Worm (Caenorhabditis elegans) whole organism, midembryonic: Measurements from ENCODE around the gene mcat-1.
A peak's percentile ranks its signal among the peaks of the same experiment; 100 is the strongest.

Source experiments
- T22C8.4 ChIP-seq: fragments of 200-800 bp; sonication (Bioruptor generic); IDR thresholded peaks from 2 replicates; pipeline ENCODE4 v1.3.6; 2022; ENCODE audit warnings: missing genetic modification characterization, missing compliant biosample characterization
- cog-1 ChIP-seq: sonication (generic microtip); optimal IDR thresholded peaks from 2 replicates; lab custom pipeline; 2016; ENCODE audit warnings: missing genetic modification characterization, missing compliant biosample characterization
- flt-1 ChIP-seq: fragments of 200-800 bp; sonication (Bioruptor generic); IDR thresholded peaks from 2 replicates; pipeline ENCODE4 v1.3.6; 2022; ENCODE audit warnings: missing genetic modification characterization, missing compliant biosample characterization
- klf-2 ChIP-seq: fragments of 200-800 bp; sonication (Bioruptor generic); conservative IDR thresholded peaks from 2 replicates; pipeline ENCODE4 v1.3.6; 2022; ENCODE audit warnings: missing genetic modification reagents, missing genetic modification characterization, missing compliant biosample characterization
- med-1 ChIP-seq: sonication (generic microtip); optimal IDR thresholded peaks from 2 replicates; lab custom pipeline; 2017; ENCODE audit warnings: missing genetic modification characterization, mild to moderate bottlenecking, missing compliant biosample characterization, antibody characterized with exemption, missing genetic modification reagents; ENCODE audit not compliant: insufficient read depth
- ref-1 ChIP-seq: fragments of 200-800 bp; sonication (Bioruptor generic); conservative IDR thresholded peaks from 2 replicates; pipeline ENCODE4 v1.3.6; 2022; ENCODE audit warnings: missing genetic modification reagents, missing genetic modification characterization, missing compliant biosample characterization
- tab-1 ChIP-seq: fragments of 200-800 bp; sonication (Bioruptor generic); IDR thresholded peaks from 2 replicates; pipeline ENCODE4 v1.3.6; 2022; ENCODE audit warnings: missing genetic modification characterization, missing compliant biosample characterization
- ztf-23 ChIP-seq: fragments of 200-800 bp; sonication (Bioruptor generic); IDR thresholded peaks from 2 replicates; pipeline ENCODE4 v1.3.6; 2022; ENCODE audit warnings: missing genetic modification reagents, missing genetic modification characterization, missing compliant biosample characterization
- ztf-29 ChIP-seq: fragments of 200-800 bp; sonication (Bioruptor generic); IDR thresholded peaks from 2 replicates; pipeline ENCODE4 v1.3.6; 2022; ENCODE audit warnings: missing genetic modification reagents, missing genetic modification characterization, missing compliant biosample characterization

Gene mcat-1

DNA sequence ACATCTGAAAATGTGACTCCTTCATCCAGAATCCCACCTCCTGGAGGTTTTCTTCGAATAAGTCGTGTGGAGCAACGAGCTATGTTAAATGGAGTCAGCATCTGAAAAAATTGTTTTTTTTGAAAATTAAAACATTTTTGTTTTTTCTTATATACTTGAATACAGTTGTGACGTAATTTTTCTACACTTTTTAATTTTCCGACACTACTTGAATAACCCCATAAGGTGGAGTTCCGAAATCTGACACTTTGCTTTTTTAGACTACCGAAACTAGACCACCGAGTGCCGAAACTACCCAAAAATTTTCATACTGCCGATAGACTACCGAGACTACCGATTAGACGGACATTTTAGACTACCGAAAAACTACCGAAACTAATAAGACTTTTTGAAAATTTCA lies at the start of gene mcat-1:
Gene mcat-1 (minus strand): TSS at position 101 of the 400 bp plus-strand sequence.
- TF ChIP-seq klf-2 = no peak
- TF ChIP-seq ztf-29 (GFP tag; lab: Robert Waterston, UW) = no peak
- no peak for TF ChIP-seq ref-1 (GFP tag; lab: Robert Waterston, UW)
- TF ChIP-seq T22C8.4 (GFP tag; lab: Robert Waterston, UW) = no peak
- no peak for TF ChIP-seq flt-1 (GFP tag; lab: Robert Waterston, UW)
- TF ChIP-seq med-1 (GFP tag; lab: Kevin White, UChicago) = no peak
- TF ChIP-seq cog-1 = no peak
- TF ChIP-seq ztf-23 = no peak
- no peak for TF ChIP-seq tab-1

ce11 chrII:135166-135565 lies 43.8 kb upstream of the mcat-1 start, which contains the start of gene K10B4.1:
Gene K10B4.1 (plus strand): TSS chrII:135466.
- no peak for TF ChIP-seq klf-2
- TF ChIP-seq ztf-23 = no peak
- TF ChIP-seq cog-1 = no peak
- TF ChIP-seq tab-1 = no peak
- no peak for TF ChIP-seq med-1 (GFP tag; lab: Kevin White, UChicago)
- no peak for TF ChIP-seq flt-1 (GFP tag; lab: Robert Waterston, UW)
- no peak for TF ChIP-seq T22C8.4 (GFP tag; lab: Robert Waterston, UW)
- TF ChIP-seq ref-1 (GFP tag; lab: Robert Waterston, UW) = no peak
- no peak for TF ChIP-seq ztf-29 (GFP tag; lab: Robert Waterston, UW)

- TF ChIP-seq ref-1 (GFP tag; lab: Robert Waterston, UW) = no peak
- TF ChIP-seq klf-2 = no peak
- TF ChIP-seq flt-1 (GFP tag; lab: Robert Waterston, UW) = no peak
- TF ChIP-seq ztf-29 (GFP tag; lab: Robert Waterston, UW) = no peak
- no peak for TF ChIP-seq T22C8.4 (GFP tag; lab: Robert Waterston, UW)
- no peak for TF ChIP-seq cog-1
- TF ChIP-seq med-1 (GFP tag; lab: Kevin White, UChicago) = no peak
- TF ChIP-seq tab-1 = no peak
- TF ChIP-seq ztf-23 = no peak
Observed at ce11 chrII:133548-134275, 42.4 kb upstream of the mcat-1 start, which contains the start of gene cwn-1. Gene cwn-1 (minus strand): TSS chrII:133598.

- TF ChIP-seq flt-1 (GFP tag; lab: Robert Waterston, UW) (no peak), T22C8.4 (GFP tag; lab: Robert Waterston, UW) (no peak), tab-1 (no peak), ztf-29 (GFP tag; lab: Robert Waterston, UW) (no peak), cog-1 (no peak), ztf-23 (no peak), klf-2 (no peak), ref-1 (GFP tag; lab: Robert Waterston, UW) (no peak), med-1 (GFP tag; lab: Kevin White, UChicago) (no peak)
Observed at ce11 chrII:129770-130169, 38.5 kb upstream of the mcat-1 start.

- TF ChIP-seq T22C8.4 (GFP tag; lab: Robert Waterston, UW) (no peak), cog-1 (no peak), klf-2 (no peak), flt-1 (GFP tag; lab: Robert Waterston, UW) (no peak), ztf-23 (no peak), ztf-29 (GFP tag; lab: Robert Waterston, UW) (no peak), ref-1 (GFP tag; lab: Robert Waterston, UW) (no peak), tab-1 (no peak), med-1 (GFP tag; lab: Kevin White, UChicago) (no peak)
Observed at ce11 chrII:128929-129328, 37.6 kb upstream of the mcat-1 start, which contains the start of gene srd-3. Gene srd-3 (minus strand): TSS chrII:129029.

DNA sequence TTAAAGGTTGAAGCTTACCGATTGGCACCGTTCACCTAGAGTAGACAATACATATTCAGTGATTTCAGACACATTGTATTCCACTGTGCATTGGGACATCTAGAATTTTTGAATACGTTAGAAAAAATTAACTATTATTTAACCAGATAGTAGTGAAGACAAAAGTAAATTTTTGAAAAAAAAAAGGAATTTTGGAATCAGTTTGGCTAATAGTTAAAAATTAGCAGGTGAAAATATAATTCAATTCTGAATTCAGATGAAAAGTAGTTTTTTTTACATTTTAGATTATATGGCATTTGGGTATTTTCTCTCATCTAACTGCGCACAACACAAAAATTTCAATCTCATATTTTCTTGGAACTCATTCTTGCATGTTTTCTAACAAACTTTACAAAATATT lies 33.6 kb upstream of the mcat-1 start, which contains the start of gene nmur-2:
Gene nmur-2 (minus strand): TSS at position 101 of the 400 bp plus-strand sequence.
- no peak for TF ChIP-seq ztf-23
- no peak for TF ChIP-seq flt-1 (GFP tag; lab: Robert Waterston, UW)
- no peak for TF ChIP-seq cog-1

- no peak for TF ChIP-seq klf-2
- TF ChIP-seq flt-1 (GFP tag; lab: Robert Waterston, UW) = no peak
- TF ChIP-seq ztf-29 (GFP tag; lab: Robert Waterston, UW) = no peak
- no peak for TF ChIP-seq ref-1 (GFP tag; lab: Robert Waterston, UW)
- TF ChIP-seq med-1 (GFP tag; lab: Kevin White, UChicago) = no peak
- TF ChIP-seq ztf-23 = no peak
- no peak for TF ChIP-seq tab-1
- TF ChIP-seq cog-1 = no peak
Observed at ce11 chrII:122494-122893, 31.2 kb upstream of the mcat-1 start.

ce11 chrII:122008-122407 lies 30.7 kb upstream of the mcat-1 start:
- TF ChIP-seq tab-1 = 0 out of 2 replicates have a peak, but pooled peaks have one; percentile 57
- TF ChIP-seq cog-1 = no peak
- peak; percentile 61; the same call in 1 of the 2 replicates for TF ChIP-seq ztf-23
- no peak for TF ChIP-seq ztf-29 (GFP tag; lab: Robert Waterston, UW)

DNA sequence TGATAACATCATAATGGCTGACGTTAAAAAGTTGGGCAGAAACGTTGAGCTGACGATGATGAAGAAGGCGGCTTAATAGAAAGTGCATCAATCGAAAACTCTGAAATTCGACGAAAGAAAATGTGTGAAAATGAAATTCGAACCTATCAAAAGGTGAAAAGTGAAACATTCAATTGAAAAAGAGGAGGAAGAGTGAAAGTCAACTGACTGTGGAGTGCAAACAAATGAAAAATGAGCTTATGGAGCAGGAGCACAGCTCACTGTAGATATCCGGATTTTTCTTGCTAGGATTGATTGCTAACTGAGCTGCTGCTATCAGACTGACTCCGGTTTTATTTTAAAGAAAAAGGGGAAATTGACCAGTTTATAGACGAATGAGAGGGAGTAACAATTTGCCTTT lies 29.8 kb upstream of the mcat-1 start, which contains the start of gene K10B4.3:
Gene K10B4.3 (minus strand): TSS at position 101 of the 400 bp plus-strand sequence.
- no peak for TF ChIP-seq tab-1
- TF ChIP-seq med-1 (GFP tag; lab: Kevin White, UChicago) = no peak

ce11 chrII:116916-117315 lies 25.6 kb upstream of the mcat-1 start, which contains the start of gene srt-54:
Gene srt-54 (plus strand): TSS chrII:117216.
- TF ChIP-seq med-1 (GFP tag; lab: Kevin White, UChicago) (no peak), flt-1 (GFP tag; lab: Robert Waterston, UW) (no peak), ref-1 (GFP tag; lab: Robert Waterston, UW) (no peak), tab-1 (no peak), ztf-23 (no peak), cog-1 (no peak), klf-2 (no peak), ztf-29 (GFP tag; lab: Robert Waterston, UW) (no peak), T22C8.4 (GFP tag; lab: Robert Waterston, UW) (no peak)
